Worm (Caenorhabditis elegans): Measurements from ENCODE around the gene nasp-1.

DNA sequence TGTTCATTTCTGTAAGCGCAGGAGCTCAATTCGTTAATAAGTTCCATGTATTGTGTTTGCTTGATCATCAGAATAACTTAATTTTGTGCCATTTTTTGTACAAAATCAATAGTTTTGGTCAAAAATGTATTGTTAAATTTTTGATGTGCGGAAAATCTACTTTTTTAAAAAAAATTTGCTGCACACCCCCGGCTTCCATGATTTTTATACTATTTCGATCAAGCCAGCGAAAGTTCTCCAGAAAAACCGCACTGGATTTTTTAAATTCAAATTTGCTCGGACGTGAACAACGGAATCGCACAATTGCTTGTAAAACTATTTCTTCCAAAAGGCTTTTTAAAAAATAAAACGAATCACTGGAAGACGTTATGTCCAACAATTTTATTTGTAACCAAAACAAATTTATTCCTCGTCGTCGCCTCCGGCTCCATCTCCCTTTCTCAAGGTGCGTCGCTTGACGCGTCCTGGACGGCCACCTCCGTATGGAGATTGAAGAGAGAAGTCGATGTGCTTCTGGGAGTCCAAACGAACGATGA, 18.7 kb downstream of the nasp-1 start:
- no peak for TF ChIP-seq unc-62 (GFP tag; optimal IDR thresholded peaks at IDR 0.05)
- TF ChIP-seq unc-39 (tag; optimal IDR thresholded peaks at IDR 0.05) = no peak
- no peak for TF ChIP-seq nhr-237 (tag; optimal IDR thresholded peaks at IDR 0.05)
- TF ChIP-seq snpc-4 (tag; optimal IDR thresholded peaks at IDR 0.05) = no peak
- TF ChIP-seq sptf-1 (tag; optimal IDR thresholded peaks at IDR 0.05) = no peak
- TF ChIP-seq bed-3 (GFP tag; optimal IDR thresholded peaks at IDR 0.05) = no peak
- TF ChIP-seq nhr-76 (tag; optimal IDR thresholded peaks at IDR 0.05) = no peak
- no peak for TF ChIP-seq elt-3 (tag; optimal IDR thresholded peaks at IDR 0.05)
